Fruit fly (Drosophila melanogaster) whole organism, embryonic: Measurements from ENCODE around the gene CG14535.

Experiments used
- ATbp ChIP-seq: fragments of 200-800 bp; sonication (Bioruptor generic); optimal IDR thresholded peaks from 2 replicates; lab custom pipeline; 2017; ENCODE audit warnings: missing biosample characterization, mild to moderate bottlenecking, missing genetic modification characterization, missing genetic modification reagents
- Blimp-1 ChIP-seq: fragments of 200-800 bp; sonication (Bioruptor generic); optimal IDR thresholded peaks from 3 replicates; lab custom pipeline; 2018; ENCODE audit warnings: missing biosample characterization, missing genetic modification characterization, mild to moderate bottlenecking, moderate library complexity, missing genetic modification reagents
- CG10543 ChIP-seq: fragments of 200-800 bp; sonication (Bioruptor generic); optimal IDR thresholded peaks from 3 replicates; lab custom pipeline; 2017; ENCODE audit warnings: missing biosample characterization, mild to moderate bottlenecking, missing genetic modification characterization, moderate library complexity
- CG11085 ChIP-seq: fragments of 200-800 bp; sonication (Bioruptor generic); IDR thresholded peaks from 2 replicates; pipeline ENCODE4 v1.3.6; 2022; ENCODE audit warnings: missing biosample characterization, missing genetic modification characterization
- CG11247 ChIP-seq: fragments of 200-800 bp; sonication (Bioruptor generic); IDR thresholded peaks from 2 replicates; pipeline ENCODE4 v1.3.6; 2022; ENCODE audit warnings: missing biosample characterization, missing genetic modification characterization
- CG11504 ChIP-seq: fragments of 200-800 bp; sonication (Bioruptor generic); optimal IDR thresholded peaks from 3 replicates; lab custom pipeline; 2019; ENCODE audit warnings: missing biosample characterization, mild to moderate bottlenecking, missing genetic modification characterization, moderate library complexity
- CG14441 ChIP-seq: fragments of 200-800 bp; sonication (Bioruptor generic); IDR thresholded peaks from 2 replicates; pipeline ENCODE4 v1.3.6; 2022; ENCODE audit warnings: missing biosample characterization, missing genetic modification characterization
- CG17612 ChIP-seq: fragments of 200-800 bp; sonication (Bioruptor generic); IDR thresholded peaks from 2 replicates; pipeline ENCODE4 v1.3.6; 2022; ENCODE audit warnings: missing biosample characterization, missing genetic modification characterization
- CG1792 ChIP-seq: fragments of 200-800 bp; sonication (Bioruptor generic); optimal IDR thresholded peaks from 2 replicates; lab custom pipeline; 2016; ENCODE audit warnings: missing biosample characterization, missing genetic modification characterization
- CG3163 ChIP-seq: fragments of 200-800 bp; sonication (Bioruptor generic); optimal IDR thresholded peaks from 3 replicates; lab custom pipeline; 2016; ENCODE audit warnings: missing biosample characterization, missing genetic modification characterization
- CG32767 ChIP-seq: fragments of 200-800 bp; sonication (Bioruptor generic); IDR thresholded peaks from 2 replicates; pipeline ENCODE4 v1.3.6; 2022; ENCODE audit warnings: missing biosample characterization, missing genetic modification characterization
- CG4854 ChIP-seq: fragments of 200-800 bp; sonication (Bioruptor generic); optimal IDR thresholded peaks from 2 replicates; lab custom pipeline; 2016; ENCODE audit warnings: missing biosample characterization, missing genetic modification characterization, inconsistent platforms
- CG6813 ChIP-seq: fragments of 200-800 bp; sonication (Bioruptor generic); optimal IDR thresholded peaks from 2 replicates; lab custom pipeline; 2017; ENCODE audit warnings: missing biosample characterization, missing genetic modification characterization, mild to moderate bottlenecking, moderate library complexity, missing genetic modification reagents
- CG7372 ChIP-seq: fragments of 200-800 bp; sonication (Bioruptor generic); IDR thresholded peaks from 2 replicates; pipeline ENCODE4 v1.3.6; 2022; ENCODE audit warnings: missing biosample characterization, missing genetic modification characterization
- CG8359 ChIP-seq: fragments of 200-800 bp; sonication (Bioruptor generic); optimal IDR thresholded peaks from 2 replicates; lab custom pipeline; 2017; ENCODE audit warnings: missing biosample characterization, mild to moderate bottlenecking, missing genetic modification characterization, borderline replicate concordance
- CG9609 ChIP-seq: fragments of 200-800 bp; sonication (Bioruptor generic); optimal IDR thresholded peaks from 3 replicates; lab custom pipeline; 2016; ENCODE audit warnings: missing biosample characterization, missing genetic modification characterization
- Deaf1 ChIP-seq: fragments of 200-800 bp; optimal IDR thresholded peaks from 3 replicates; lab custom pipeline; 2019; ENCODE audit warnings: missing biosample characterization, mild to moderate bottlenecking, missing genetic modification characterization, moderate library complexity
- Doc2 ChIP-seq: fragments of 200-800 bp; sonication (Bioruptor generic); IDR thresholded peaks from 2 replicates; pipeline ENCODE4 v1.3.6; 2022; ENCODE audit warnings: missing biosample characterization, missing genetic modification characterization
- Ets65A ChIP-seq: fragments of 200-800 bp; sonication (Bioruptor generic); peaks from one replicate; lab custom pipeline; 2016; ENCODE audit warnings: missing biosample characterization, missing genetic modification characterization
- Fer1 ChIP-seq: fragments of 200-800 bp; sonication (Bioruptor generic); optimal IDR thresholded peaks from 2 replicates; lab custom pipeline; 2017; ENCODE audit warnings: missing biosample characterization, mild to moderate bottlenecking, missing genetic modification characterization
- Jarid2 ChIP-seq: fragments of 200-800 bp; sonication (Bioruptor generic); optimal IDR thresholded peaks from 3 replicates; lab custom pipeline; 2017; ENCODE audit warnings: mild to moderate bottlenecking, missing biosample characterization, missing genetic modification reagents, missing genetic modification characterization
- Med ChIP-seq: fragments of 200-800 bp; sonication (Bioruptor generic); peaks from one replicate; lab custom pipeline; 2016; ENCODE audit warnings: missing biosample characterization, missing genetic modification characterization, mild to moderate bottlenecking, inconsistent platforms, moderate library complexity
- Meics ChIP-seq: fragments of 200-800 bp; sonication (Bioruptor generic); optimal IDR thresholded peaks from 2 replicates; lab custom pipeline; 2017; ENCODE audit warnings: missing biosample characterization, mild to moderate bottlenecking, missing genetic modification characterization
- Optix ChIP-seq: fragments of 200-800 bp; sonication (Bioruptor generic); IDR thresholded peaks from 3 replicates; pipeline ENCODE4 v1.3.6; 2022; ENCODE audit warnings: missing biosample characterization, missing genetic modification characterization
- Trl ChIP-seq, 3 experiments: fragments of >200 bp in 2 of 3; fragments of 200-800 bp in 1 of 3; sonication (Bioruptor generic) in 1 of 3; optimal IDR thresholded peaks; 2 replicates in 1 of 3; 3 replicates in 2 of 3; lab custom pipeline; 2016 to 2017; ENCODE audit warnings: missing biosample characterization in 1 of 3, missing genetic modification characterization in 1 of 3
- Usf ChIP-seq: fragments of 200-800 bp; sonication (Bioruptor generic); optimal IDR thresholded peaks from 2 replicates; lab custom pipeline; 2017; ENCODE audit warnings: missing genotype, missing biosample characterization, missing genetic modification characterization
- Xrp1 ChIP-seq: fragments of 200-800 bp; sonication (Bioruptor generic); IDR thresholded peaks from 2 replicates; pipeline ENCODE4 v1.3.6; 2022; ENCODE audit warnings: missing biosample characterization, missing genetic modification characterization
- abd-A ChIP-seq: fragments of 200-800 bp; sonication (Bioruptor generic); optimal IDR thresholded peaks from 3 replicates; lab custom pipeline; 2019; ENCODE audit warnings: missing biosample characterization, mild to moderate bottlenecking, missing genetic modification characterization, moderate library complexity
- cg ChIP-seq: fragments of 200-800 bp; sonication (Bioruptor generic); optimal IDR thresholded peaks from 3 replicates; lab custom pipeline; 2019; ENCODE audit warnings: missing biosample characterization, mild to moderate bottlenecking, missing genetic modification characterization, moderate library complexity
- eve ChIP-seq, 2 experiments: fragments of >200 bp; optimal IDR thresholded peaks; 2 replicates each; lab custom pipeline; 2017; ENCODE audit warnings: missing biosample characterization in 2 of 2, missing genetic modification characterization in 2 of 2
- ewg ChIP-seq: fragments of 200-800 bp; sonication (Bioruptor generic); optimal IDR thresholded peaks from 3 replicates; lab custom pipeline; 2017; ENCODE audit warnings: mild to moderate bottlenecking, missing biosample characterization, missing genetic modification reagents, missing genetic modification characterization
- lmd ChIP-seq: fragments of 200-800 bp; sonication (Bioruptor generic); IDR thresholded peaks from 2 replicates; pipeline ENCODE4 v1.3.6; 2022; ENCODE audit warnings: missing biosample characterization, missing genetic modification characterization
- mld ChIP-seq: fragments of 200-800 bp; sonication (Bioruptor generic); IDR thresholded peaks from 3 replicates; pipeline ENCODE4 v1.3.6; 2022; ENCODE audit warnings: missing biosample characterization, missing genetic modification characterization; ENCODE audit not compliant: partially characterized antibody
- nerfin-1 ChIP-seq: fragments of 200-800 bp; sonication (Bioruptor generic); optimal IDR thresholded peaks from 3 replicates; lab custom pipeline; 2019; ENCODE audit warnings: missing biosample characterization, mild to moderate bottlenecking, missing genetic modification characterization, moderate library complexity
- pnt ChIP-seq: fragments of 200-800 bp; sonication (Bioruptor generic); optimal IDR thresholded peaks from 3 replicates; lab custom pipeline; 2016; ENCODE audit warnings: missing biosample characterization, missing genetic modification characterization
- sd ChIP-seq: fragments of 200-800 bp; sonication (Bioruptor generic); optimal IDR thresholded peaks from 3 replicates; lab custom pipeline; 2018; ENCODE audit warnings: missing biosample characterization, mild to moderate bottlenecking, missing genetic modification characterization, moderate library complexity
- slp2 ChIP-seq: fragments of 200-800 bp; sonication (Bioruptor generic); optimal IDR thresholded peaks from 2 replicates; lab custom pipeline; 2016; ENCODE audit warnings: missing biosample characterization, missing genetic modification characterization
- sqz ChIP-seq: fragments of 200-800 bp; sonication (Bioruptor generic); optimal IDR thresholded peaks from 3 replicates; lab custom pipeline; 2018; ENCODE audit warnings: missing biosample characterization, mild to moderate bottlenecking, missing genetic modification characterization
- stc ChIP-seq: fragments of 200-800 bp; sonication (Bioruptor generic); IDR thresholded peaks from 2 replicates; pipeline ENCODE4 v1.3.6; 2022; ENCODE audit warnings: missing biosample characterization, missing genetic modification characterization
- ttk ChIP-seq: fragments of 200-800 bp; sonication (Bioruptor generic); IDR thresholded peaks from 2 replicates; pipeline ENCODE4 v2.1.2; 2022; ENCODE audit warnings: missing biosample characterization, missing genetic modification characterization
- tup ChIP-seq: fragments of 200-800 bp; sonication (Bioruptor generic); optimal IDR thresholded peaks from 2 replicates; lab custom pipeline; 2016; ENCODE audit warnings: missing biosample characterization, mild to moderate bottlenecking, missing genetic modification characterization, moderate library complexity
- wdn ChIP-seq: fragments of 200-800 bp; sonication (Bioruptor generic); IDR thresholded peaks from 2 replicates; pipeline ENCODE4 v1.3.6; 2022; ENCODE audit warnings: missing biosample characterization, missing genetic modification characterization

CG14535 gene

DNA sequence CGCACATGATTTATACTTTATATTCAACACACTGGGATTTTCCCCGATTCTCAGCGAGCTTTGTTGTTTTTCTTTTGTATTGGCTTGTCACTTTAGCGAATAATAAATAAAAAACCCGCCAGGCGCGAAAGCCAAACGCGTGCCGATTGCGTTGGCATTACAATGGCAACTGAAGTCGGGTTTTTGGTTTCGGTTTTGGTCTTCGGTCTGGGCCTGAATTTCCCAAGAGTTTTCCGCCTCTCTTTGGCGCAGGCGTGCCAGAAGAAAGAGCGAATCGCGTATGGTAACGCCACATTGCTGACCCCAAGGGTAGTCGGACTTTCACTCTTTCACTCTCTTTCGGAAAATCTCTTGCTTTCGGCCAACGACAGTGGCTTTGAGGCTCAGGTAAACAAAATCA is at the start of gene CG14535:
CG14535 (minus strand) TSS at position 368 of the 400 bp plus-strand sequence.
- no peak for TF ChIP-seq CG4854
- TF ChIP-seq Usf, result no peak
- peak; percentile 86 for TF ChIP-seq Jarid2 (GFP tag; lab: Kevin White, UChicago)
- no peak for TF ChIP-seq CG10543
- TF ChIP-seq wdn (GFP tag; lab: Robert Waterston, UW), result no peak
- peak; percentile 17 for TF ChIP-seq Med (GFP tag; lab: Kevin White, UChicago)
- TF ChIP-seq slp2 (GFP tag; lab: Kevin White, UChicago), result no peak
- peak; percentile 53 for TF ChIP-seq Ets65A (GFP tag; lab: Kevin White, UChicago)
- TF ChIP-seq CG1792 (GFP tag; lab: Kevin White, UChicago), result no peak
- peak; percentile 6 for TF ChIP-seq cg (GFP tag; lab: Kevin White, UChicago)
- no peak for TF ChIP-seq CG11085 (GFP tag; lab: Robert Waterston, UW)
- TF ChIP-seq CG32767 (GFP tag; lab: Robert Waterston, UW), result no peak
- TF ChIP-seq Deaf1 (tag; lab: Kevin White, UChicago), result peak; percentile 95
- TF ChIP-seq Trl (optimal IDR thresholded peaks at IDR 0.05; lab: Kevin White, UChicago), result peak; percentile 31 to 69
- TF ChIP-seq Trl (GFP tag; optimal IDR thresholded peaks at IDR 0.05; lab: Kevin White, UChicago), result no peak
- no peak for TF ChIP-seq Optix (GFP tag; lab: Robert Waterston, UW)
- no peak for TF ChIP-seq CG17612
- no peak for TF ChIP-seq mld (GFP tag; lab: Robert Waterston, UW)
- TF ChIP-seq Blimp-1 (GFP tag; lab: Kevin White, UChicago), result peak; percentile 59
- no peak for TF ChIP-seq CG11247
- no peak for TF ChIP-seq CG8359 (GFP tag; lab: Kevin White, UChicago)
- peak; percentile 66 for TF ChIP-seq abd-A (tag; lab: Kevin White, UChicago)
- no peak for TF ChIP-seq lmd (GFP tag; lab: Robert Waterston, UW)
- no peak for TF ChIP-seq CG14441 (GFP tag; lab: Robert Waterston, UW)
- TF ChIP-seq nerfin-1 (tag; lab: Kevin White, UChicago), result peak; percentile 13
- TF ChIP-seq sd (tag; lab: Kevin White, UChicago), result no peak
- no peak for TF ChIP-seq ttk (GFP tag; lab: Robert Waterston, UW)
- no peak for TF ChIP-seq ATbp (GFP tag; lab: Kevin White, UChicago)
- no peak for TF ChIP-seq Xrp1 (GFP tag; lab: Robert Waterston, UW)
- no peak for TF ChIP-seq stc (GFP tag; lab: Robert Waterston, UW)
- no peak for TF ChIP-seq Fer1
- TF ChIP-seq CG9609 (GFP tag; lab: Kevin White, UChicago), result no peak
- no peak for TF ChIP-seq Doc2 (GFP tag; lab: Robert Waterston, UW)
- no peak for TF ChIP-seq eve (GFP tag; optimal IDR thresholded peaks at IDR 0.05; lab: Kevin White, UChicago)
- TF ChIP-seq CG6813 (GFP tag; lab: Kevin White, UChicago), result no peak
- TF ChIP-seq sqz (GFP tag; lab: Kevin White, UChicago), result peak; percentile 29
- peak; percentile 84 for TF ChIP-seq ewg (GFP tag; lab: Kevin White, UChicago)
- peak; percentile 94 for TF ChIP-seq CG3163 (GFP tag; lab: Kevin White, UChicago)
- TF ChIP-seq Meics (GFP tag; lab: Kevin White, UChicago), result no peak
- no peak for TF ChIP-seq CG7372 (GFP tag; lab: Robert Waterston, UW)
- no peak for TF ChIP-seq tup (GFP tag; lab: Kevin White, UChicago)

DNA sequence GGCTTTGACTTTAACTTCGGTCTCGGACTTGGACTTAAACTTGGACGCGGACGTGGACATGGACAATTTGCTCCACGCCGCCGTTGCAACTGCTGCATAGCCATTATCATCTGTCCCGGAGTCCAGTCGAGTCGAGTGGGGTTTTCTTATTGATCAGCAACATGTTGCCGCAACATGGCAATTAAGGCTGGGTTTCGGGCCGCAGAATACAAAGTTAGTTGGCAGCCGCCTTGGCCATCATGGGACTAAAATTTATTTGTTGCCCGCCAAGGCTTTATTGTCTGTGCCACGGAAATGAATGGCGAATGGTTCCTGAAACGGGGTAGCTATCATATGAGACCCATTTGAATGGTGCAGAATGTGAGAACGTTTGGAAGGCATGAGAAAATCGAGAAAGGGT is 46.6 kb upstream of the CG14535 start:
- no peak for TF ChIP-seq pnt (GFP tag; lab: Kevin White, UChicago)
- TF ChIP-seq CG11504 (tag; lab: Kevin White, UChicago), result peak; percentile 87
- TF ChIP-seq, all 482 proteins: peak for 1
